Fruit fly (Drosophila melanogaster): ENCODE measurements around the gene acj6.

dm6 chrX:15313829-15314324, 65.0 kb downstream of the acj6 start:
- TF ChIP-seq psq (optimal IDR thresholded peaks at IDR 0.05) (no peak), Sin3A (optimal IDR thresholded peaks at IDR 0.05) (no peak), insv (optimal IDR thresholded peaks at IDR 0.05) (no peak), h (optimal IDR thresholded peaks at IDR 0.05) (no peak), ttk (optimal IDR thresholded peaks at IDR 0.05) (no peak)

All from Kc167 (cell line).